In the genomic region with DNA sequence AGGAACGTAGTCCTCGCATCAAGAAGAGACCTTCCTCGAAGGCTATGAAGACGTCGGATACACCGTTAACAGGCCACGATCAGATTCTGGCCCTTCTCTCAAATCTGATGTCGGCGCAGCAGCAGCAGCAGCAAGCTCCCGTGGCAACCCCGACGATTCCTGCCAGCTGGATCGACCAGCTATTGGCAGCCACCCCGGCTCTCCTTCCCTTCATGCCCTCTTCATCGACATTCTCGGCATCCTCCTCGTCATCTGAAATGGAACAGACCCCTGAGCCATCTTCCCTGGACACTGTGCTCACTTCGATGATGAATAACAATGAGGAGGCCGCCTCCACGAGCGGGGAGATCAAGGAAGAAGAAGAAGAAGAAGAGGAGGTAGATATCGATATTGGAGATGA, we compare ENCODE assay signal across 4 worm cellular contexts.
TF ChIP-seq lines count a peak whose summit lies in the region.

No protein-coding gene starts in this region.

TF ChIP-seq in whole organism, L1 larva, 84 proteins besides CTCF, POLR2A, EP300 and RAD21:
- TF ChIP-seq nhr-85 (tag; lab: Kevin White, UChicago) (peak; percentile 7), C04F5.9 (tag; optimal IDR thresholded peaks at IDR 0.05; lab: Kevin White, UChicago) (no peak)

TF ChIP-seq in whole organism, L4 larva, 104 proteins besides CTCF, POLR2A, EP300 and RAD21:
- TF ChIP-seq jun-1 (tag; optimal IDR thresholded peaks at IDR 0.05; lab: Kevin White, UChicago) (no peak), set-16 (GFP tag; IDR thresholded peaks at IDR 0.05; lab: Robert Waterston, UW) (peak; percentile 86)
TF ChIP-seq in whole organism, L4 larva: peak in this region for 1.

TF ChIP-seq in whole organism, late embryonic, 69 proteins besides CTCF, POLR2A, EP300 and RAD21:
- peak; percentile 86 for TF ChIP-seq elt-4 (tag; optimal IDR thresholded peaks at IDR 0.05; lab: Kevin White, UChicago)
- TF ChIP-seq ceh-6 (GFP tag; optimal IDR thresholded peaks at IDR 0.05; lab: Kevin White, UChicago): no peak
TF ChIP-seq in whole organism, late embryonic: peak in this region for 1.

TF ChIP-seq in whole organism, young adult, 124 proteins besides CTCF, POLR2A, EP300 and RAD21:
- TF ChIP-seq egrh-3 (GFP tag; IDR thresholded peaks at IDR 0.05; lab: Robert Waterston, UW) (peak; percentile 22; the same call in 1 of the 2 replicates), zfh-2 (GFP tag; conservative IDR thresholded peaks at IDR 0.05; lab: Robert Waterston, UW) (peak; percentile 54; the same call in 1 of the 2 replicates), ama-1 (optimal IDR thresholded peaks at IDR 0.05; lab: Kevin White, UChicago) (no peak), ama-1 (GFP tag; optimal IDR thresholded peaks at IDR 0.05; lab: Kevin White, UChicago) (no peak)
